Worm (Caenorhabditis elegans): Measurements from ENCODE around the gene nspb-8.

Gene nspb-8

DNA sequence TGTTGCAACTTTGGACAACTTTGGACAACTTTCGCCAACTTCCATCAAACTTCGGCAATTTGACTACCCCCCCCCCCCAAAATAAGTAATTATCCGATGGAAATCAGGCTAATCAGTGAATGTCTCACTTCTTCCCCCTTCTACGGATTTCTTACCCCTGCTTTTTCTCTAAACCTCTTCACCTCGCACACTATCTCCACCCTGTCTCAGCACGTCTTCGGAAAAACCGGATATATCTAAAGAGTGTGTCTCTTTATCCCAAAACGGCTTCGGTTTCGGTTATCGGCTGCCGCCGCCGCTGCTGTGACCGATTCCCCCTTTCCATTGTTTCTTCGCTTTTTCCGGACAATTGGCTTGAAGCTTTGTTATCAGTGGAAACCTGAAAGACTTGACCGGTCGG lies 12.6 kb downstream of the nspb-8 start:
- no peak for TF ChIP-seq ztf-18 (tag; optimal IDR thresholded peaks at IDR 0.05)
- TF ChIP-seq F49E8.2 (tag; optimal IDR thresholded peaks at IDR 0.05; ENCODE audit: insufficient read depth), result no peak
- TF ChIP-seq hmg-1.2 (GFP tag; IDR thresholded peaks at IDR 0.05), result peak; percentile 55
- no peak for TF ChIP-seq Y95B8A.8 (GFP tag; IDR thresholded peaks at IDR 0.05)
- TF ChIP-seq F52B5.7 (tag; optimal IDR thresholded peaks at IDR 0.05), result no peak

DNA sequence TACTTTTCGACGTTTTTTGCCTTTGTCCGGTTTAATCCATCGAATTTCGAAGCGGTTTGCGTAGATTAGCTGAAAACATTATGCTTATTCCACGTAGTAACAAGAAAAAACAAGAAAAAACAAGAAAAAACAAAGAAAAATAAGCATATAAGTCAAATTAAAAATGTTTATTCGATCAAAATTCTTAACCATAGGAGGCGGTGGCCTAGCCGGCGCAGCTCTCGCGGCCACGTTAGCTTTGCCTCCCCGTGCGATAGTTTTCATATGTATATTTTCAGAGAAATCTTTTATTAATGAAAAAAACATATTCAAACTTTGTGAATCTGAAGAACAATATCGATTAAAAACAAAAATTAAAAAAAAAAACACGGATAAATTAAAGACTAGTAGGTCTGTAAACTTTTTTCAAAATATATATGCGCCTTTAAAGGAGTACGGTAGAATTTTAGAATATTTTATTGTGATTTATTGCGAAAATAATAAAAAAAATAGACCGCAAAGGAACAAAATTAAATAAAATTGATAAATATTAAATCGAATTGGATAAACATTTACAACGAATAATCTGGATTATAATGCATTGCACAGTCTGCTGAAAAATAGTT lies 16.6 kb downstream of the nspb-8 start:
- TF ChIP-seq madf-8 (GFP tag; conservative IDR thresholded peaks at IDR 0.05), result peak; percentile 80
- TF ChIP-seq hmg-1.2 (GFP tag; IDR thresholded peaks at IDR 0.05), result peak; percentile 97
- TF ChIP-seq dox-1 (GFP tag; IDR thresholded peaks at IDR 0.05), result peak; percentile 70
- TF ChIP-seq ceh-91 (GFP tag; IDR thresholded peaks at IDR 0.05), result peak; percentile 40; the same call in 1 of the 2 replicates
- peak; percentile 78 for TF ChIP-seq lsl-1 (GFP tag; optimal IDR thresholded peaks at IDR 0.05)
- TF ChIP-seq D2030.7 (GFP tag; IDR thresholded peaks at IDR 0.05), result peak; percentile 43; the same call in 1 of the 2 replicates
- TF ChIP-seq ztf-28 (GFP tag; IDR thresholded peaks at IDR 0.05), result 0 out of 2 replicates have a peak, but pooled peaks have one; percentile 36
- peak; percentile 70 for TF ChIP-seq madf-6 (GFP tag; IDR thresholded peaks at IDR 0.05)
- TF ChIP-seq F33H1.4 (GFP tag; IDR thresholded peaks at IDR 0.05), result peak; percentile 38; the same call in 1 of the 2 replicates
- TF ChIP-seq xnd-1 (tag; optimal IDR thresholded peaks at IDR 0.05), result peak; percentile 79
- 0 out of 2 replicates have a peak, but pooled peaks have one; percentile 35 for TF ChIP-seq mcd-1 (GFP tag; IDR thresholded peaks at IDR 0.05)
- TF ChIP-seq egrh-3 (GFP tag; IDR thresholded peaks at IDR 0.05), result peak; percentile 53; the same call in 1 of the 2 replicates

DNA sequence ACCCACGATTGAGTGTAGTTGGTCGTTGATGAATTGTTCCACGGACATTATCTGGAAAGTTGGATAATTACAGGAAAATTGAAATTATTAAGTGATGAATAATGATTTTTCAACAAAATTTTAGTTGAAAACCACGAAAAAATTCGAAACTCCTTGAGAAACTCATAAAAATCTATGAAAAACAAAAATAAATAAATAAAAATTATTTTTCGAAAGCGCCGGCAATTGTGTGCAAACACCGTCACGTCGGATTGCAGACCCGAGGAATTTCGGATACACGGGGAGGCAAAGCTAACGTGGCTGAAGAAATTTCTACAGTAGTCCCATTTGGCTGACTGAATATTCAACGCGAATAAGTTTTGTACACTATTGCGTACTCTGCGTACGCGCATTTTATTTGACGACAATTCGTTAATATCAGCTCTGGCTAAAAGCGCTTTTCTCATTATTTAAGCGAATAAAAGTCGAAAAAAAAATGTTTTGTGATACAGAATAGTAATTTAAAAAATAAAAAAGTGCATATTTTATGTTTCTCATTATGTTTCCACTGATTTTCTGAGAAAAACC lies 18.8 kb downstream of the nspb-8 start, which contains the start of gene mog-4:
TSS of gene mog-4 (minus strand) at position 51 of the 567 bp plus-strand sequence.
- TF ChIP-seq Y53F4B.3 (GFP tag; IDR thresholded peaks at IDR 0.05) (peak; percentile 93), atf-7 (tag; optimal IDR thresholded peaks at IDR 0.05) (peak; percentile 84), Y79H2A.3 (GFP tag; conservative IDR thresholded peaks at IDR 0.05) (peak; percentile 100), chd-7 (tag; optimal IDR thresholded peaks at IDR 0.05) (peak; percentile 84), F33H1.4 (GFP tag; IDR thresholded peaks at IDR 0.05) (peak; percentile 97), ceh-91 (GFP tag; IDR thresholded peaks at IDR 0.05) (peak; percentile 100), mxl-1 (tag; optimal IDR thresholded peaks at IDR 0.05) (peak; percentile 28), attf-3 (GFP tag; conservative IDR thresholded peaks at IDR 0.05) (peak; percentile 93), T07F8.4 (tag; optimal IDR thresholded peaks at IDR 0.05) (peak; percentile 48), T26A5.8 (tag; optimal IDR thresholded peaks at IDR 0.05) (peak; percentile 7), rcor-1 (GFP tag; IDR thresholded peaks at IDR 0.05) (peak; percentile 99), nhr-120 (GFP tag; IDR thresholded peaks at IDR 0.05) (peak; percentile 98), akir-1 (GFP tag; optimal IDR thresholded peaks at IDR 0.05) (peak; percentile 89), aptf-2 (GFP tag; conservative IDR thresholded peaks at IDR 0.05) (peak; percentile 99), nfya-2 (GFP tag; IDR thresholded peaks at IDR 0.05) (peak; percentile 89), sea-2 (GFP tag; IDR thresholded peaks at IDR 0.05) (peak; percentile 98), ceh-79 (tag; optimal IDR thresholded peaks at IDR 0.05) (peak; percentile 61), ets-4 (GFP tag; optimal IDR thresholded peaks at IDR 0.05) (peak; percentile 10), cebp-1 (GFP tag; IDR thresholded peaks at IDR 0.05) (peak; percentile 97), cebp-1 (tag; optimal IDR thresholded peaks at IDR 0.05) (peak; percentile 94), ceh-27 (GFP tag; optimal IDR thresholded peaks at IDR 0.05) (peak; percentile 97), madf-6 (GFP tag; IDR thresholded peaks at IDR 0.05) (peak; percentile 99), D2030.7 (GFP tag; IDR thresholded peaks at IDR 0.05) (peak; percentile 100), ccch-3 (GFP tag; optimal IDR thresholded peaks at IDR 0.05) (peak; percentile 97), lin-35 (GFP tag; optimal IDR thresholded peaks at IDR 0.05) (peak in 2 of 3 experiments; percentile 26 to 84), somi-1 (GFP tag; optimal IDR thresholded peaks at IDR 0.05) (peak; percentile 96), repo-1 (tag; optimal IDR thresholded peaks at IDR 0.05) (peak; percentile 84), let-607 (tag; optimal IDR thresholded peaks at IDR 0.05) (peak; percentile 97 to 98), aptf-3 (GFP tag; IDR thresholded peaks at IDR 0.05) (peak; percentile 95), F22D6.2 (tag; optimal IDR thresholded peaks at IDR 0.05) (peak; percentile 89), ztf-6 (GFP tag; IDR thresholded peaks at IDR 0.05) (peak; percentile 100), egl-18 (GFP tag; IDR thresholded peaks at IDR 0.05) (peak; percentile 97)

Data from whole organism, young adult.